Worm (Caenorhabditis elegans) whole organism, midembryonic: ENCODE results near the gene figl-1.

Source experiments
- T22C8.4 ChIP-seq: fragments of 200-800 bp; sonication (Bioruptor generic); IDR thresholded peaks from 2 replicates; pipeline ENCODE4 v1.3.6; 2022; ENCODE audit warnings: missing genetic modification characterization, missing compliant biosample characterization
- cog-1 ChIP-seq: sonication (generic microtip); optimal IDR thresholded peaks from 2 replicates; lab custom pipeline; 2016; ENCODE audit warnings: missing genetic modification characterization, missing compliant biosample characterization
- flt-1 ChIP-seq: fragments of 200-800 bp; sonication (Bioruptor generic); IDR thresholded peaks from 2 replicates; pipeline ENCODE4 v1.3.6; 2022; ENCODE audit warnings: missing genetic modification characterization, missing compliant biosample characterization
- med-1 ChIP-seq: sonication (generic microtip); optimal IDR thresholded peaks from 2 replicates; lab custom pipeline; 2017; ENCODE audit warnings: missing genetic modification characterization, mild to moderate bottlenecking, missing compliant biosample characterization, antibody characterized with exemption, missing genetic modification reagents; ENCODE audit not compliant: insufficient read depth
- ref-1 ChIP-seq: fragments of 200-800 bp; sonication (Bioruptor generic); conservative IDR thresholded peaks from 2 replicates; pipeline ENCODE4 v1.3.6; 2022; ENCODE audit warnings: missing genetic modification reagents, missing genetic modification characterization, missing compliant biosample characterization
- tab-1 ChIP-seq: fragments of 200-800 bp; sonication (Bioruptor generic); IDR thresholded peaks from 2 replicates; pipeline ENCODE4 v1.3.6; 2022; ENCODE audit warnings: missing genetic modification characterization, missing compliant biosample characterization
- ztf-29 ChIP-seq: fragments of 200-800 bp; sonication (Bioruptor generic); IDR thresholded peaks from 2 replicates; pipeline ENCODE4 v1.3.6; 2022; ENCODE audit warnings: missing genetic modification reagents, missing genetic modification characterization, missing compliant biosample characterization

- TF ChIP-seq cog-1 (no peak), flt-1 (no peak), T22C8.4 (GFP tag; lab: Robert Waterston, UW) (no peak), ref-1 (GFP tag; lab: Robert Waterston, UW) (no peak), med-1 (GFP tag; lab: Kevin White, UChicago) (no peak), tab-1 (GFP tag; lab: Robert Waterston, UW) (no peak), ztf-29 (GFP tag; lab: Robert Waterston, UW) (no peak)
These were observed 30.2 kb upstream of the figl-1 start, which contains the start of gene F32D1.7 for ce11 chrV:4375807-4376564.
